Worm (Caenorhabditis elegans): ENCODE data around the gene glb-4.

DNA sequence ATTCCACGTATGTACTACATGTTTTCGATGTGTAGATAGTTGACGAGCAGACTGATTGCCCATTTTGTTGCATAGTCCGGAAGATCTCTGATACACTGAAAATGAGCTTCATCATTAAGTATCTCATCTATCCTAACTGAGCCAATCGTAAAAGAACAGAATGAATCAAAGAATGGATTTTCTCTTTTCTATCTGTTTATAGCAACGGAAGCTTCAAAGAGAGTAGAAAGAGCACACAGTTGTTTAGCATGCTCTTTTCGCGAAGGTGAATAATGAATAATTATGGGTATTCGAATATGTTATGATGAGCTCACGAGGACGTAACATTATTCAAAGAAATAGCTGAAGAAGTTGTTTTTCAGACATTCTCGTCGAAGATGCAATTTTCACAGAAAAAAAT is at the start of gene glb-4:
- TF ChIP-seq blmp-1 (tag; optimal IDR thresholded peaks at IDR 0.05) (no peak), ceh-83 (GFP tag; optimal IDR thresholded peaks at IDR 0.05) (no peak), ces-1 (GFP tag; optimal IDR thresholded peaks at IDR 0.05) (no peak), nhr-28 (tag; optimal IDR thresholded peaks at IDR 0.05) (no peak)

Measured in whole organism, mixed stage, embryonic.